Fruit fly (Drosophila melanogaster) whole organism, embryonic: ENCODE data around the gene CG42656.

Experiments
- Atf-2 ChIP-seq: fragments of 200-800 bp; sonication (Bioruptor generic); optimal IDR thresholded peaks from 2 replicates; lab custom pipeline; 2016; ENCODE audit warnings: missing biosample characterization, missing genetic modification characterization
- CG10209 ChIP-seq: fragments of 200-800 bp; sonication (Bioruptor generic); optimal IDR thresholded peaks from 3 replicates; lab custom pipeline; 2017; ENCODE audit warnings: missing biosample characterization, mild to moderate bottlenecking, missing genetic modification characterization, missing genetic modification reagents
- CG1024 ChIP-seq: fragments of 200-800 bp; sonication (Bioruptor generic); IDR thresholded peaks from 2 replicates; pipeline ENCODE4 v1.3.6; 2022; ENCODE audit warnings: missing biosample characterization, missing genetic modification characterization
- CG10267 ChIP-seq: fragments of 200-800 bp; sonication (Bioruptor generic); optimal IDR thresholded peaks from 2 replicates; lab custom pipeline; 2018; ENCODE audit warnings: missing biosample characterization, mild to moderate bottlenecking, missing genetic modification characterization, moderate library complexity
- CG10565 ChIP-seq: fragments of 200-800 bp; sonication (Bioruptor generic); optimal IDR thresholded peaks from 3 replicates; lab custom pipeline; 2016; ENCODE audit warnings: missing biosample characterization, mild to moderate bottlenecking, missing genetic modification characterization
- CG10979 ChIP-seq: fragments of 200-800 bp; sonication (Bioruptor generic); optimal IDR thresholded peaks from 2 replicates; lab custom pipeline; 2018; ENCODE audit warnings: missing biosample characterization, mild to moderate bottlenecking, missing genetic modification characterization, moderate library complexity
- CG11093 ChIP-seq: fragments of 200-800 bp; sonication (Bioruptor generic); IDR thresholded peaks from 3 replicates; pipeline ENCODE4 v1.3.6; 2022; ENCODE audit warnings: missing biosample characterization, missing genetic modification characterization
- CG13287 ChIP-seq: fragments of 200-800 bp; sonication (Bioruptor generic); IDR thresholded peaks from 2 replicates; pipeline ENCODE4 v1.3.6; 2022; ENCODE audit warnings: missing biosample characterization, missing genetic modification characterization; ENCODE audit not compliant: partially characterized antibody
- CG14050 ChIP-seq: fragments of 200-800 bp; sonication (Bioruptor generic); IDR thresholded peaks from 3 replicates; pipeline ENCODE4 v1.3.6; 2022; ENCODE audit warnings: missing biosample characterization, missing genetic modification characterization
- CG14667 ChIP-seq: fragments of 200-800 bp; sonication (Bioruptor generic); IDR thresholded peaks from 2 replicates; pipeline ENCODE4 v1.3.6; 2022; ENCODE audit warnings: missing biosample characterization, missing genetic modification characterization
- CG1647 ChIP-seq: fragments of 200-800 bp; sonication (Bioruptor generic); optimal IDR thresholded peaks from 3 replicates; lab custom pipeline; 2016; ENCODE audit warnings: missing biosample characterization, missing genetic modification characterization
- CG31224 ChIP-seq: fragments of 200-800 bp; sonication (Bioruptor generic); IDR thresholded peaks from 2 replicates; pipeline ENCODE4 v1.3.6; 2022; ENCODE audit warnings: missing biosample characterization, missing genetic modification characterization
- CG33213 ChIP-seq: fragments of 200-800 bp; sonication (Bioruptor generic); optimal IDR thresholded peaks from 3 replicates; lab custom pipeline; 2016; ENCODE audit warnings: missing biosample characterization, missing genetic modification characterization
- CG3407 ChIP-seq: fragments of 200-800 bp; sonication (Bioruptor generic); optimal IDR thresholded peaks from 2 replicates; lab custom pipeline; 2018; ENCODE audit warnings: missing biosample characterization, mild to moderate bottlenecking, missing genetic modification characterization
- CG3726 ChIP-seq: fragments of 200-800 bp; sonication (Bioruptor generic); IDR thresholded peaks from 3 replicates; pipeline ENCODE4, ENCODE4 v1.3.6; 2022; ENCODE audit warnings: missing biosample characterization, missing genetic modification characterization
- CG4282 ChIP-seq: fragments of 200-800 bp; sonication (Bioruptor generic); optimal IDR thresholded peaks from 2 replicates; lab custom pipeline; 2016; ENCODE audit warnings: missing biosample characterization, missing genetic modification characterization
- CG4328 ChIP-seq: fragments of 200-800 bp; sonication (Bioruptor generic); optimal IDR thresholded peaks from 3 replicates; lab custom pipeline; 2017; ENCODE audit warnings: missing biosample characterization, missing genetic modification reagents, missing genetic modification characterization
- CG4360 ChIP-seq: fragments of 200-800 bp; sonication (Bioruptor generic); IDR thresholded peaks from 2 replicates; pipeline ENCODE4 v1.3.6; 2022; ENCODE audit warnings: missing biosample characterization, missing genetic modification characterization
- CG7357 ChIP-seq: fragments of 200-800 bp; sonication (Bioruptor generic); IDR thresholded peaks from 3 replicates; pipeline ENCODE4 v1.3.6; 2022; ENCODE audit warnings: missing biosample characterization, missing genetic modification characterization
- Deaf1 ChIP-seq: fragments of 200-800 bp; optimal IDR thresholded peaks from 3 replicates; lab custom pipeline; 2019; ENCODE audit warnings: missing biosample characterization, mild to moderate bottlenecking, missing genetic modification characterization, moderate library complexity
- Dek ChIP-seq: fragments of 200-800 bp; sonication (Bioruptor generic); optimal IDR thresholded peaks from 3 replicates; lab custom pipeline; 2019; ENCODE audit warnings: missing biosample characterization, mild to moderate bottlenecking, missing genetic modification characterization, moderate library complexity
- Dfd ChIP-seq, 2 experiments: fragments of >200 bp; optimal IDR thresholded peaks; 2 replicates each; lab custom pipeline; 2017; ENCODE audit warnings: missing biosample characterization in 2 of 2, missing genetic modification characterization in 2 of 2
- Dip3 ChIP-seq: fragments of 200-800 bp; sonication (Bioruptor generic); optimal IDR thresholded peaks from 3 replicates; lab custom pipeline; 2016; ENCODE audit warnings: missing biosample characterization, missing genetic modification characterization
- Lim3 ChIP-seq: fragments of 200-800 bp; sonication (Bioruptor generic); IDR thresholded peaks from 2 replicates; pipeline ENCODE4 v1.3.6; 2022; ENCODE audit warnings: missing biosample characterization, missing genetic modification characterization
- Meics ChIP-seq: fragments of 200-800 bp; sonication (Bioruptor generic); optimal IDR thresholded peaks from 2 replicates; lab custom pipeline; 2017; ENCODE audit warnings: missing biosample characterization, mild to moderate bottlenecking, missing genetic modification characterization
- NFAT ChIP-seq: fragments of 200-800 bp; sonication (Bioruptor generic); IDR thresholded peaks from 2 replicates; pipeline ENCODE4 v1.3.6; 2022; ENCODE audit warnings: missing biosample characterization, missing genetic modification characterization
- Nf-YB ChIP-seq: fragments of 200-800 bp; sonication (Bioruptor generic); optimal IDR thresholded peaks from 3 replicates; lab custom pipeline; 2019; ENCODE audit warnings: missing biosample characterization, mild to moderate bottlenecking, missing genetic modification characterization, moderate library complexity
- Ravus ChIP-seq: fragments of 200-800 bp; sonication (Bioruptor generic); IDR thresholded peaks from 2 replicates; pipeline ENCODE4 v1.3.6; 2022; ENCODE audit warnings: missing biosample characterization, missing genetic modification characterization
- Six4 ChIP-seq: fragments of 200-800 bp; sonication (Bioruptor generic); optimal IDR thresholded peaks from 2 replicates; lab custom pipeline; 2016; ENCODE audit warnings: missing biosample characterization, missing genetic modification characterization
- Sox102F ChIP-seq: fragments of 200-800 bp; sonication (Bioruptor generic); optimal IDR thresholded peaks from 2 replicates; lab custom pipeline; 2018; ENCODE audit warnings: missing biosample characterization, mild to moderate bottlenecking, missing genetic modification characterization, moderate library complexity
- ab ChIP-seq: fragments of 200-800 bp; sonication (Bioruptor generic); optimal IDR thresholded peaks from 2 replicates; lab custom pipeline; 2016; ENCODE audit warnings: missing biosample characterization, missing genetic modification characterization
- ap ChIP-seq: fragments of 200-800 bp; sonication (Bioruptor generic); IDR thresholded peaks from 2 replicates; pipeline ENCODE4 v1.3.6; 2022; ENCODE audit warnings: missing biosample characterization, missing genetic modification characterization
- ash1 ChIP-seq: fragments of 200-800 bp; sonication (Bioruptor generic); optimal IDR thresholded peaks from 2 replicates; lab custom pipeline; 2018; ENCODE audit warnings: missing biosample characterization, mild to moderate bottlenecking, missing genetic modification characterization
- bab2 ChIP-seq: fragments of 200-800 bp; sonication (Bioruptor generic); optimal IDR thresholded peaks from 2 replicates; lab custom pipeline; 2016; ENCODE audit warnings: missing biosample characterization, missing genetic modification characterization
- bcd ChIP-seq: fragments of 200-800 bp; sonication (Bioruptor generic); optimal IDR thresholded peaks from 2 replicates; lab custom pipeline; 2017; ENCODE audit warnings: missing biosample characterization, mild to moderate bottlenecking, missing genetic modification characterization
- chif ChIP-seq, 2 experiments: fragments of 200-800 bp; sonication (Bioruptor generic); optimal IDR thresholded peaks; 3 replicates each; lab custom pipeline; 2016; ENCODE audit warnings: missing biosample characterization in 2 of 2, missing genetic modification characterization in 2 of 2
- cwo ChIP-seq: fragments of 200-800 bp; sonication (Bioruptor generic); optimal IDR thresholded peaks from 3 replicates; lab custom pipeline; 2017; ENCODE audit warnings: missing biosample characterization, missing genetic modification characterization, mild to moderate bottlenecking, moderate library complexity, missing genetic modification reagents
- emc ChIP-seq: fragments of 200-800 bp; sonication (Bioruptor generic); optimal IDR thresholded peaks from 2 replicates; lab custom pipeline; 2016; ENCODE audit warnings: missing biosample characterization, missing genetic modification characterization
- ewg ChIP-seq: fragments of 200-800 bp; sonication (Bioruptor generic); optimal IDR thresholded peaks from 3 replicates; lab custom pipeline; 2017; ENCODE audit warnings: mild to moderate bottlenecking, missing biosample characterization, missing genetic modification reagents, missing genetic modification characterization
- gfzf ChIP-seq: fragments of 200-800 bp; sonication (Bioruptor generic); optimal IDR thresholded peaks from 2 replicates; lab custom pipeline; 2016; ENCODE audit warnings: missing biosample characterization, mild to moderate bottlenecking, missing genetic modification characterization, moderate library complexity
- hb ChIP-seq: fragments of 200-800 bp; sonication (Bioruptor generic); IDR thresholded peaks from 3 replicates; pipeline ENCODE4 v1.3.6; 2022; ENCODE audit warnings: missing biosample characterization, missing genetic modification characterization; ENCODE audit not compliant: partially characterized antibody
- kah ChIP-seq: fragments of 200-800 bp; sonication (Bioruptor generic); optimal IDR thresholded peaks from 2 replicates; lab custom pipeline; 2018; ENCODE audit warnings: missing biosample characterization, mild to moderate bottlenecking, missing genetic modification characterization
- mam ChIP-seq: fragments of 200-800 bp; sonication (Bioruptor generic); optimal IDR thresholded peaks from 3 replicates; lab custom pipeline; 2016; ENCODE audit warnings: missing biosample characterization, missing genetic modification characterization
- mld ChIP-seq: fragments of 200-800 bp; sonication (Bioruptor generic); IDR thresholded peaks from 3 replicates; pipeline ENCODE4 v1.3.6; 2022; ENCODE audit warnings: missing biosample characterization, missing genetic modification characterization; ENCODE audit not compliant: partially characterized antibody
- org-1 ChIP-seq: fragments of 200-800 bp; sonication (Bioruptor generic); optimal IDR thresholded peaks from 2 replicates; lab custom pipeline; 2017; ENCODE audit warnings: missing biosample characterization, missing genetic modification characterization
- otp ChIP-seq: fragments of 200-800 bp; sonication (Bioruptor generic); IDR thresholded peaks from 3 replicates; pipeline ENCODE4, ENCODE4 v1.3.6; 2022; ENCODE audit warnings: missing biosample characterization, missing genetic modification characterization
- peb ChIP-seq: fragments of 200-800 bp; sonication (Bioruptor generic); IDR thresholded peaks from 2 replicates; pipeline ENCODE4 v1.3.6; 2022; ENCODE audit warnings: missing biosample characterization, missing genetic modification characterization
- prd ChIP-seq, 3 experiments: fragments of >200 bp in 2 of 3; fragments of 200-800 bp in 1 of 3; sonication (Bioruptor generic) in 1 of 3; optimal IDR thresholded peaks in 2 of 3; IDR thresholded peaks in 1 of 3; 2 replicates in 2 of 3; 3 replicates in 1 of 3; pipeline versions ENCODE4 v1.3.6 to Lab custom; 2017 to 2022; ENCODE audit warnings: missing biosample characterization in 1 of 3, missing genetic modification characterization in 1 of 3
- ranshi ChIP-seq: fragments of 200-800 bp; sonication (Bioruptor generic); IDR thresholded peaks from 2 replicates; pipeline ENCODE4 v1.3.6; 2022; ENCODE audit warnings: missing biosample characterization, missing genetic modification characterization
- ro ChIP-seq: fragments of 200-800 bp; sonication (Bioruptor generic); IDR thresholded peaks from 2 replicates; pipeline ENCODE4 v1.3.6; 2022; ENCODE audit warnings: missing biosample characterization, missing genetic modification characterization
- slou ChIP-seq: fragments of 200-800 bp; sonication (Bioruptor generic); optimal IDR thresholded peaks from 3 replicates; lab custom pipeline; 2016; ENCODE audit warnings: missing biosample characterization, missing genetic modification characterization
- tap ChIP-seq: fragments of 200-800 bp; optimal IDR thresholded peaks from 3 replicates; lab custom pipeline; 2019; ENCODE audit warnings: missing biosample characterization, mild to moderate bottlenecking, missing genetic modification characterization, moderate library complexity

The CG42656 gene

DNA sequence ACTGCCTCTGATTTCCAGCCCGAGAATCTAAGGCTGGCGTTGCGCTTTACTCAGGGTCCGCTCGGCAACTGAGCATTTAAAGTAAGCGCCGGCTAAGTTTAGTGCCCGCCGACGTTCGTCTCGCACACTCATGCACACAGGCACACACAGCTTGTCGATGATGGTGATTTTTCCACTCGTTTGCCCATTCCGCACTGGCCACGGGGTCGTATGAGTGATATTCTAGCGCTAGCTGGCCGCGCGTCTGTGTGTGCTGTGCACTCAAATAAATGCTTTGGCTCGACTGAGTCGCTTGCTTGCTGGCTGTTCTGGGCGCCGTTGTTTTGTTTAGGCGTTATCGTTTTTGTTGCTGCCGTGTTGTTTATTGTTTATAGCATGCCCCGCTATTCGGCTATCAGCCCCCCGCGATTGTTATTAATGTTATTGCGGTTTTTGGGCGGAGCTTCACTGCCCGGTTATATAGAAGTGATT, 22.6 kb upstream of the CG42656 start, which contains the start of gene alpha-Est8 (continued):
- TF ChIP-seq tap: no peak
- no peak for TF ChIP-seq emc (GFP tag; lab: Kevin White, UChicago)
- TF ChIP-seq Dek (tag; lab: Kevin White, UChicago): no peak
- no peak for TF ChIP-seq org-1 (GFP tag; lab: Kevin White, UChicago)
- no peak for TF ChIP-seq ap (GFP tag; lab: Robert Waterston, UW)
- TF ChIP-seq CG1024: no peak
- TF ChIP-seq Dip3 (GFP tag; lab: Kevin White, UChicago): no peak
- no peak for TF ChIP-seq Lim3
- no peak for TF ChIP-seq CG10565 (GFP tag; lab: Kevin White, UChicago)
- TF ChIP-seq ab (GFP tag; lab: Kevin White, UChicago): no peak
- TF ChIP-seq CG7357: no peak
- TF ChIP-seq CG3407 (GFP tag; lab: Kevin White, UChicago): no peak
- TF ChIP-seq Ravus (GFP tag; lab: Robert Waterston, UW): no peak
- no peak for TF ChIP-seq prd (optimal IDR thresholded peaks at IDR 0.05; lab: Kevin White, UChicago)
- TF ChIP-seq prd (GFP tag; IDR thresholded peaks at IDR 0.05; lab: Robert Waterston, UW): no peak
- TF ChIP-seq NFAT: no peak
- TF ChIP-seq ash1: no peak
- TF ChIP-seq CG11093 (GFP tag; lab: Robert Waterston, UW): no peak
- TF ChIP-seq CG10209: no peak
- TF ChIP-seq mld (GFP tag; lab: Robert Waterston, UW): no peak
- TF ChIP-seq CG14667 (GFP tag; lab: Robert Waterston, UW): no peak
- TF ChIP-seq Deaf1: peak; percentile 75
- no peak for TF ChIP-seq Nf-YB (GFP tag; lab: Kevin White, UChicago)
- no peak for TF ChIP-seq ranshi (GFP tag; lab: Robert Waterston, UW)
- no peak for TF ChIP-seq CG4282
- TF ChIP-seq bcd (GFP tag; lab: Kevin White, UChicago): no peak
- TF ChIP-seq Six4 (GFP tag; lab: Kevin White, UChicago): no peak
- no peak for TF ChIP-seq CG1647 (GFP tag; lab: Kevin White, UChicago)
- TF ChIP-seq Dfd (GFP tag; optimal IDR thresholded peaks at IDR 0.05; lab: Kevin White, UChicago): no peak
- TF ChIP-seq CG4328 (GFP tag; lab: Kevin White, UChicago): no peak
- peak; percentile 45 for TF ChIP-seq cwo
- no peak for TF ChIP-seq CG3726 (GFP tag; lab: Robert Waterston, UW)
- no peak for TF ChIP-seq gfzf (GFP tag; lab: Kevin White, UChicago)
- TF ChIP-seq CG10979 (tag; lab: Kevin White, UChicago): no peak
- peak; percentile 100 for TF ChIP-seq CG31224 (GFP tag; lab: Robert Waterston, UW)
- TF ChIP-seq chif (GFP tag; optimal IDR thresholded peaks at IDR 0.05; lab: Kevin White, UChicago): no peak
- TF ChIP-seq slou: no peak
- no peak for TF ChIP-seq hb (GFP tag; lab: Robert Waterston, UW)
- TF ChIP-seq CG4360 (GFP tag; lab: Robert Waterston, UW): no peak
- TF ChIP-seq otp (GFP tag; lab: Robert Waterston, UW): no peak
- peak; percentile 66 for TF ChIP-seq CG13287 (GFP tag; lab: Robert Waterston, UW)
- no peak for TF ChIP-seq bab2 (GFP tag; lab: Kevin White, UChicago)
- no peak for TF ChIP-seq CG10267
- no peak for TF ChIP-seq peb
- TF ChIP-seq kah (GFP tag; lab: Kevin White, UChicago): no peak
- TF ChIP-seq ro: no peak
- no peak for TF ChIP-seq mam
- TF ChIP-seq CG14050 (GFP tag; lab: Robert Waterston, UW): no peak
- TF ChIP-seq Sox102F (GFP tag; lab: Kevin White, UChicago): no peak
- TF ChIP-seq Atf-2: no peak
- TF ChIP-seq Meics (GFP tag; lab: Kevin White, UChicago): peak; percentile 3
- no peak for TF ChIP-seq ewg (GFP tag; lab: Kevin White, UChicago)
- TF ChIP-seq CG33213 (GFP tag; lab: Kevin White, UChicago): no peak
